Worm (Caenorhabditis elegans) whole organism, L4 larva: ENCODE data around the gene T03F6.9.

Experiments
- lin-15B ChIP-seq: fragments of 150-350 bp; sonication (generic microtip); optimal IDR thresholded peaks from 3 replicates; lab custom pipeline; 2014; ENCODE audit warnings: missing biosample characterization, missing genetic modification characterization
- mxl-2 ChIP-seq: fragments of 200-800 bp; sonication (Bioruptor generic); conservative IDR thresholded peaks from 2 replicates; pipeline ENCODE4 v1.3.6; 2022; ENCODE audit warnings: missing genetic modification reagents, missing genetic modification characterization, missing compliant biosample characterization
- nhr-6 ChIP-seq: fragments of 150-350 bp; optimal IDR thresholded peaks from 2 replicates; lab custom pipeline; 2014; ENCODE audit warnings: missing biosample characterization, missing genetic modification characterization

ce11 chrIII:13328911-13329310 is 42.0 kb downstream of the T03F6.9 start:
- no peak for TF ChIP-seq nhr-6
- no peak for TF ChIP-seq mxl-2
- TF ChIP-seq lin-15B (tag; lab: Kevin White, UChicago), result no peak
